Fruit fly (Drosophila melanogaster) whole organism, embryonic: ENCODE results near the gene Gas8.

Experiments
- CG31224 ChIP-seq: fragments of 200-800 bp; sonication (Bioruptor generic); IDR thresholded peaks from 2 replicates; pipeline ENCODE4 v1.3.6; 2022; ENCODE audit warnings: missing biosample characterization, missing genetic modification characterization
- CG3163 ChIP-seq: fragments of 200-800 bp; sonication (Bioruptor generic); optimal IDR thresholded peaks from 3 replicates; lab custom pipeline; 2016; ENCODE audit warnings: missing biosample characterization, missing genetic modification characterization
- luna ChIP-seq: fragments of 200-800 bp; sonication (Bioruptor generic); optimal IDR thresholded peaks from 2 replicates; lab custom pipeline; 2016; ENCODE audit warnings: missing biosample characterization, missing genetic modification characterization

DNA sequence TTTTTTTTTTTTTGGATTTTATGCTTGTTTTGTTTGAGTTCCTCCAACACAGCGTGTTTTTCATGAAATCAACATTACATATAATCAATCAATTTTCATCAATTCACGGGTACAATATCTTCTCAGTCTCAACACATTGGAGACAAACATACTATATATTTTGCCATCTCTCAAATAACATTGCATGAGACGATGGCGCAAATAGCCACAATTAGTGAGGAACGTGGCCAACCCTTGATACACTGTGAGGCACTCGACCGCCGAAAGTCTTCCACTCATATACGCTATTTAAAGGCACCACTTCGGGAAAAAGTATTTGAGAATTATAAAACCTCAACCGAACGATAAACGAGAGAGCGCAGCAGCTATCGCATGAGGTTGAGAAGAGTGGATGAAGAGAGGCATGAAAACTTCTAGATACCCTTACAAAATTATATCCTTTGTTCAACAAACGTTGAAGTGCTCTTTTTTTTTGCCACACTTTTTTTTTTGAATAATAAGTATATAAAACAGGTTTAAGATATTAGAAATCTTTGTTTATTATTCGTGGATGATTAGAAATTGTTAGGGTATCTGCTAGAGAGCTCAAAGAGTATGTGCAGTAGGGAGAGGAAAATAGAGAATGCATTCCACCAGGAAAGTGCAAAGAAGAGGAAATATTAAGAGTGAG, 41.3 kb upstream of the Gas8 start:
- TF ChIP-seq CG31224 (GFP tag; lab: Robert Waterston, UW) (no peak), CG3163 (GFP tag; lab: Kevin White, UChicago) (peak; percentile 44), luna (GFP tag; lab: Kevin White, UChicago) (no peak)
